Fruit fly (Drosophila melanogaster) whole organism, embryonic: Measurements from ENCODE around the gene Eip63E.

Source experiments
- Atf-2 ChIP-seq: fragments of 200-800 bp; sonication (Bioruptor generic); optimal IDR thresholded peaks from 2 replicates; lab custom pipeline; 2016; ENCODE audit warnings: missing biosample characterization, missing genetic modification characterization
- Awh ChIP-seq: fragments of 200-800 bp; sonication (Bioruptor generic); IDR thresholded peaks from 2 replicates; pipeline ENCODE4, ENCODE4 v1.3.6; 2022; ENCODE audit warnings: missing biosample characterization, missing genetic modification characterization
- CG11723 ChIP-seq: fragments of 200-800 bp; sonication (Bioruptor generic); optimal IDR thresholded peaks from 2 replicates; lab custom pipeline; 2017; ENCODE audit warnings: missing biosample characterization, mild to moderate bottlenecking, missing genetic modification characterization
- CG12942 ChIP-seq: fragments of 200-800 bp; sonication (Bioruptor generic); optimal IDR thresholded peaks from 3 replicates; lab custom pipeline; 2016; ENCODE audit warnings: missing biosample characterization, missing genetic modification characterization
- CG13775 ChIP-seq: fragments of 200-800 bp; sonication (Bioruptor generic); optimal IDR thresholded peaks from 3 replicates; lab custom pipeline; 2017; ENCODE audit warnings: missing biosample characterization, mild to moderate bottlenecking, missing genetic modification characterization
- CG14014 ChIP-seq: fragments of 200-800 bp; sonication (Bioruptor generic); IDR thresholded peaks from 2 replicates; pipeline ENCODE4 v1.3.6; 2022; ENCODE audit warnings: missing biosample characterization, missing genetic modification characterization
- CG17328 ChIP-seq: fragments of 200-800 bp; sonication (Bioruptor generic); IDR thresholded peaks from 2 replicates; pipeline ENCODE4 v1.3.6; 2022; ENCODE audit warnings: missing biosample characterization, missing genetic modification characterization
- CG18599 ChIP-seq: fragments of 200-800 bp; sonication (Bioruptor generic); optimal IDR thresholded peaks from 3 replicates; lab custom pipeline; 2017; ENCODE audit warnings: missing biosample characterization, missing genetic modification characterization, mild to moderate bottlenecking, moderate library complexity, missing genetic modification reagents
- CG33213 ChIP-seq: fragments of 200-800 bp; sonication (Bioruptor generic); optimal IDR thresholded peaks from 3 replicates; lab custom pipeline; 2016; ENCODE audit warnings: missing biosample characterization, missing genetic modification characterization
- CG3995 ChIP-seq: fragments of 200-800 bp; sonication (Bioruptor generic); optimal IDR thresholded peaks from 3 replicates; lab custom pipeline; 2016; ENCODE audit warnings: missing biosample characterization, missing genetic modification characterization
- CG4360 ChIP-seq: fragments of 200-800 bp; sonication (Bioruptor generic); IDR thresholded peaks from 2 replicates; pipeline ENCODE4 v1.3.6; 2022; ENCODE audit warnings: missing biosample characterization, missing genetic modification characterization
- CG7357 ChIP-seq: fragments of 200-800 bp; sonication (Bioruptor generic); IDR thresholded peaks from 3 replicates; pipeline ENCODE4 v1.3.6; 2022; ENCODE audit warnings: missing biosample characterization, missing genetic modification characterization
- CG8290 ChIP-seq, 3 experiments: fragments of 200-800 bp; sonication (Bioruptor generic); optimal IDR thresholded peaks; 2 replicates each; lab custom pipeline; 2016 to 2019; ENCODE audit warnings: missing biosample characterization in 3 of 3, missing genetic modification characterization in 3 of 3, mild to moderate bottlenecking in 2 of 3, moderate library complexity in 1 of 3
- Chrac-16 ChIP-seq: fragments of 200-800 bp; sonication (Bioruptor generic); optimal IDR thresholded peaks from 3 replicates; lab custom pipeline; 2016; ENCODE audit warnings: missing biosample characterization, missing genetic modification characterization
- D19B ChIP-seq: fragments of 200-800 bp; sonication (Bioruptor generic); optimal IDR thresholded peaks from 2 replicates; lab custom pipeline; 2017; ENCODE audit warnings: missing biosample characterization, mild to moderate bottlenecking, missing genetic modification characterization
- Dip2 ChIP-seq: fragments of 200-800 bp; sonication (Bioruptor generic); IDR thresholded peaks from 2 replicates; pipeline ENCODE4 v1.3.6; 2022; ENCODE audit warnings: missing biosample characterization, missing genetic modification characterization
- Dp ChIP-seq: fragments of 200-800 bp; sonication (Bioruptor generic); optimal IDR thresholded peaks from 2 replicates; lab custom pipeline; 2018; ENCODE audit warnings: missing biosample characterization, mild to moderate bottlenecking, missing genetic modification characterization, moderate library complexity
- Drgx ChIP-seq: fragments of 200-800 bp; sonication (Bioruptor generic); IDR thresholded peaks from 2 replicates; pipeline ENCODE4 v1.3.6; 2022; ENCODE audit warnings: missing biosample characterization, missing genetic modification characterization
- ERR ChIP-seq: fragments of 200-800 bp; sonication (Bioruptor generic); optimal IDR thresholded peaks from 2 replicates; lab custom pipeline; 2016; ENCODE audit warnings: missing biosample characterization, missing genetic modification characterization
- Elba2 ChIP-seq: fragments of 200-800 bp; sonication (Bioruptor generic); optimal IDR thresholded peaks from 3 replicates; lab custom pipeline; 2016; ENCODE audit warnings: missing biosample characterization, missing genetic modification characterization
- Ets97D ChIP-seq: fragments of 200-800 bp; sonication (Bioruptor generic); optimal IDR thresholded peaks from 3 replicates; lab custom pipeline; 2016; ENCODE audit warnings: missing biosample characterization, missing genetic modification characterization
- Hand ChIP-seq: fragments of 200-800 bp; sonication (Bioruptor generic); optimal IDR thresholded peaks from 2 replicates; lab custom pipeline; 2017; ENCODE audit warnings: mild to moderate bottlenecking, missing biosample characterization, missing genetic modification reagents, missing genetic modification characterization
- Hr39 ChIP-seq: fragments of >200 bp; optimal IDR thresholded peaks from 2 replicates; lab custom pipeline; 2017
- Lpt ChIP-seq: fragments of >200 bp; optimal IDR thresholded peaks from 2 replicates; lab custom pipeline; 2018; ENCODE audit warnings: missing biosample characterization, missing genetic modification characterization
- Max ChIP-seq: fragments of 200-800 bp; sonication (Bioruptor generic); optimal IDR thresholded peaks from 2 replicates; lab custom pipeline; 2016; ENCODE audit warnings: missing biosample characterization, mild to moderate bottlenecking, missing genetic modification characterization
- Myb ChIP-seq: fragments of 200-800 bp; sonication (Bioruptor generic); optimal IDR thresholded peaks from 2 replicates; lab custom pipeline; 2016; ENCODE audit warnings: missing biosample characterization, missing genetic modification characterization
- Sox102F ChIP-seq: fragments of 200-800 bp; sonication (Bioruptor generic); optimal IDR thresholded peaks from 2 replicates; lab custom pipeline; 2018; ENCODE audit warnings: missing biosample characterization, mild to moderate bottlenecking, missing genetic modification characterization, moderate library complexity
- bab2 ChIP-seq: fragments of 200-800 bp; sonication (Bioruptor generic); optimal IDR thresholded peaks from 2 replicates; lab custom pipeline; 2016; ENCODE audit warnings: missing biosample characterization, missing genetic modification characterization
- br ChIP-seq: fragments of >200 bp; optimal IDR thresholded peaks from 2 replicates; lab custom pipeline; 2017
- cato ChIP-seq: fragments of 200-800 bp; sonication (Bioruptor generic); optimal IDR thresholded peaks from 2 replicates; lab custom pipeline; 2016; ENCODE audit warnings: missing biosample characterization, missing genetic modification characterization, borderline replicate concordance
- chif ChIP-seq, 2 experiments: fragments of 200-800 bp; sonication (Bioruptor generic); optimal IDR thresholded peaks; 3 replicates each; lab custom pipeline; 2016; ENCODE audit warnings: missing biosample characterization in 2 of 2, missing genetic modification characterization in 2 of 2
- crol ChIP-seq: fragments of 200-800 bp; sonication (Bioruptor generic); IDR thresholded peaks from 2 replicates; pipeline ENCODE4 v1.3.6; 2022; ENCODE audit warnings: missing biosample characterization, missing genetic modification characterization
- dpn ChIP-seq, 2 experiments: fragments of 200-800 bp; sonication (Bioruptor generic); optimal IDR thresholded peaks; 3 replicates each; lab custom pipeline; 2016; ENCODE audit warnings: missing biosample characterization in 2 of 2, missing genetic modification characterization in 2 of 2
- esg ChIP-seq: fragments of 200-800 bp; sonication (Bioruptor generic); conservative IDR thresholded peaks from 2 replicates; pipeline ENCODE4 v1.3.6; 2022; ENCODE audit warnings: missing biosample characterization, missing genetic modification characterization
- ewg ChIP-seq: fragments of 200-800 bp; sonication (Bioruptor generic); optimal IDR thresholded peaks from 3 replicates; lab custom pipeline; 2017; ENCODE audit warnings: mild to moderate bottlenecking, missing biosample characterization, missing genetic modification reagents, missing genetic modification characterization
- gce ChIP-seq: fragments of 200-800 bp; sonication (Bioruptor generic); IDR thresholded peaks from 3 replicates; pipeline ENCODE4 v1.3.6; 2022; ENCODE audit warnings: missing biosample characterization, missing genetic modification characterization
- gem ChIP-seq: fragments of 200-800 bp; sonication (Bioruptor generic); optimal IDR thresholded peaks from 2 replicates; lab custom pipeline; 2019; ENCODE audit warnings: missing biosample characterization, mild to moderate bottlenecking, missing genetic modification characterization, moderate library complexity
- grau ChIP-seq: fragments of 200-800 bp; optimal IDR thresholded peaks from 3 replicates; lab custom pipeline; 2019; ENCODE audit warnings: missing biosample characterization, mild to moderate bottlenecking, missing genetic modification characterization, moderate library complexity
- her ChIP-seq: fragments of 200-800 bp; sonication (Bioruptor generic); optimal IDR thresholded peaks from 2 replicates; lab custom pipeline; 2016; ENCODE audit warnings: missing biosample characterization, missing genetic modification characterization
- insv ChIP-seq, 2 experiments: fragments of 200-800 bp; sonication (Bioruptor generic); optimal IDR thresholded peaks; 3 replicates each; lab custom pipeline; 2016 to 2018; ENCODE audit warnings: missing biosample characterization in 2 of 2, missing genetic modification characterization in 2 of 2
- jigr1 ChIP-seq: fragments of 200-800 bp; sonication (Bioruptor generic); IDR thresholded peaks from 3 replicates; pipeline ENCODE4 v1.3.6; 2022; ENCODE audit warnings: missing biosample characterization, missing genetic modification characterization
- jing ChIP-seq: fragments of 200-800 bp; sonication (Bioruptor generic); optimal IDR thresholded peaks from 2 replicates; lab custom pipeline; 2018; ENCODE audit warnings: missing biosample characterization, mild to moderate bottlenecking, missing genetic modification characterization
- lmd ChIP-seq: fragments of 200-800 bp; sonication (Bioruptor generic); IDR thresholded peaks from 2 replicates; pipeline ENCODE4 v1.3.6; 2022; ENCODE audit warnings: missing biosample characterization, missing genetic modification characterization
- lola ChIP-seq, 3 experiments: fragments of >200 bp in 2 of 3; fragments of 200-800 bp in 1 of 3; sonication (Bioruptor generic) in 1 of 3; optimal IDR thresholded peaks; 2 replicates each; lab custom pipeline; 2017 to 2019; ENCODE audit warnings: missing biosample characterization in 3 of 3, missing genetic modification characterization in 3 of 3, mild to moderate bottlenecking in 1 of 3, moderate library complexity in 1 of 3
- onecut ChIP-seq: fragments of 200-800 bp; sonication (Bioruptor generic); IDR thresholded peaks from 2 replicates; pipeline ENCODE4 v1.3.6; 2022; ENCODE audit warnings: missing biosample characterization, missing genetic modification characterization
- phol ChIP-seq: fragments of 200-800 bp; sonication (Bioruptor generic); optimal IDR thresholded peaks from 3 replicates; lab custom pipeline; 2018; ENCODE audit warnings: missing biosample characterization, mild to moderate bottlenecking, missing genetic modification characterization, moderate library complexity
- pita ChIP-seq: fragments of 200-800 bp; sonication (Bioruptor generic); optimal IDR thresholded peaks from 2 replicates; lab custom pipeline; 2017; ENCODE audit warnings: missing biosample characterization, mild to moderate bottlenecking, missing genetic modification characterization
- repo ChIP-seq: fragments of 200-800 bp; sonication (Bioruptor generic); optimal IDR thresholded peaks from 2 replicates; lab custom pipeline; 2016; ENCODE audit warnings: missing biosample characterization, missing genetic modification characterization
- sd ChIP-seq: fragments of 200-800 bp; sonication (Bioruptor generic); optimal IDR thresholded peaks from 3 replicates; lab custom pipeline; 2018; ENCODE audit warnings: missing biosample characterization, mild to moderate bottlenecking, missing genetic modification characterization, moderate library complexity
- sens ChIP-seq: fragments of 200-800 bp; sonication (Bioruptor generic); peaks from one replicate; lab custom pipeline; 2016; ENCODE audit warnings: missing biosample characterization, missing genetic modification characterization
- shn ChIP-seq: fragments of 200-800 bp; sonication (Bioruptor generic); optimal IDR thresholded peaks from 3 replicates; lab custom pipeline; 2016; ENCODE audit warnings: missing biosample characterization, missing genetic modification characterization
- sisA ChIP-seq: fragments of 200-800 bp; sonication (Bioruptor generic); IDR thresholded peaks from 2 replicates; pipeline ENCODE4 v1.3.6; 2022; ENCODE audit warnings: missing biosample characterization, missing genetic modification characterization
- vfl ChIP-seq: fragments of 200-800 bp; sonication (Bioruptor generic); optimal IDR thresholded peaks from 2 replicates; lab custom pipeline; 2016; ENCODE audit warnings: missing biosample characterization, missing genetic modification characterization

Gene Eip63E

dm6 chr3L:3479551-3479950 lies 36.0 kb upstream of the Eip63E start (continued):
- TF ChIP-seq D19B (no peak), gce (GFP tag; lab: Robert Waterston, UW) (no peak), ERR (no peak), jing (GFP tag; lab: Kevin White, UChicago) (no peak), lola (GFP tag; optimal IDR thresholded peaks at IDR 0.05; lab: Kevin White, UChicago) (no peak), insv (GFP tag; optimal IDR thresholded peaks at IDR 0.05; lab: Kevin White, UChicago) (no peak), CG3995 (GFP tag; lab: Kevin White, UChicago) (no peak), Dip2 (GFP tag; lab: Robert Waterston, UW) (no peak), onecut (GFP tag; lab: Robert Waterston, UW) (peak; percentile 29; the same call in 1 of the 2 replicates), CG4360 (GFP tag; lab: Robert Waterston, UW) (no peak), Chrac-16 (GFP tag; lab: Kevin White, UChicago) (no peak), CG7357 (GFP tag; lab: Robert Waterston, UW) (no peak), cato (GFP tag; lab: Kevin White, UChicago) (no peak), br (lab: Kevin White, UChicago) (no peak), sens (no peak), Lpt (no peak), repo (GFP tag; lab: Kevin White, UChicago) (no peak), Dp (no peak), crol (no peak), esg (GFP tag; lab: Robert Waterston, UW) (0 out of 2 replicates have a peak, but pooled peaks have one; percentile 14), sd (no peak), Awh (GFP tag; lab: Robert Waterston, UW) (no peak), ewg (GFP tag; lab: Kevin White, UChicago) (no peak), gem (tag; lab: Kevin White, UChicago) (peak; percentile 49), Max (GFP tag; lab: Kevin White, UChicago) (no peak), vfl (GFP tag; lab: Kevin White, UChicago) (no peak), chif (GFP tag; optimal IDR thresholded peaks at IDR 0.05; lab: Kevin White, UChicago) (no peak), CG17328 (GFP tag; lab: Robert Waterston, UW) (no peak), CG13775 (GFP tag; lab: Kevin White, UChicago) (no peak), dpn (GFP tag; optimal IDR thresholded peaks at IDR 0.05; lab: Kevin White, UChicago) (peak in 1 of 2 experiments; percentile 13), Hr39 (no peak), grau (tag; lab: Kevin White, UChicago) (peak; percentile 5), Myb (GFP tag; lab: Kevin White, UChicago) (no peak), Drgx (GFP tag; lab: Robert Waterston, UW) (no peak), CG33213 (GFP tag; lab: Kevin White, UChicago) (no peak), Atf-2 (no peak), shn (GFP tag; lab: Kevin White, UChicago) (no peak), CG18599 (GFP tag; lab: Kevin White, UChicago) (peak; percentile 70), Sox102F (GFP tag; lab: Kevin White, UChicago) (peak; percentile 19), phol (no peak), Hand (GFP tag; lab: Kevin White, UChicago) (peak; percentile 9), CG8290 (GFP tag; optimal IDR thresholded peaks at IDR 0.05; lab: Kevin White, UChicago) (no peak), CG8290 (tag; optimal IDR thresholded peaks at IDR 0.05; lab: Kevin White, UChicago) (peak in 1 of 2 experiments; percentile 42), CG12942 (GFP tag; lab: Kevin White, UChicago) (no peak), CG14014 (GFP tag; lab: Robert Waterston, UW) (no peak), pita (GFP tag; lab: Kevin White, UChicago) (no peak), sisA (GFP tag; lab: Robert Waterston, UW) (peak; percentile 61), her (no peak), Ets97D (GFP tag; lab: Kevin White, UChicago) (no peak), bab2 (GFP tag; lab: Kevin White, UChicago) (no peak), jigr1 (GFP tag; lab: Robert Waterston, UW) (no peak), Elba2 (GFP tag; lab: Kevin White, UChicago) (no peak), lmd (GFP tag; lab: Robert Waterston, UW) (0 out of 2 replicates have a peak, but pooled peaks have one; percentile 26), CG11723 (GFP tag; lab: Kevin White, UChicago) (no peak)
